Worm (Caenorhabditis elegans): Measurements from ENCODE around the gene inx-1.

The inx-1 gene

DNA sequence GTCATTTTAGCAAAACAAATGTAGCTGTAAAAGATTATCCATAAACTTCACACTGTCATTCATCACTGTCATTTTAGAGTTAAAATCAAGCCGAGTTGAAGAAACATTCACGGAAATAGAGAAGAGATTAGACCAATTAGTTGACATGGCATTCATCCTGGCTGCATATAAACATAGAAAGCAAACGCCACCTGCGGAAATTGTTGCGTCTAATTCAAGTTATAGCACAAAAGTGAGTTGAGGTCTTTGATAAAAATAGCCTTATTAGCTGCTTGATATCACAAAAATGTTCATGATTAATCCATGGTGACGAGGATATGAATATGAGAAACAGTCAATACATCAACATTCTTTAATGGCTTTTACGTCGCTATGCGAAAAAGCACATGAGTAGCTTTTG, 12.4 kb upstream of the inx-1 start:
- no peak for TF ChIP-seq elt-1 (tag; optimal IDR thresholded peaks at IDR 0.05)
- no peak for TF ChIP-seq Y55F3AM.14 (GFP tag; optimal IDR thresholded peaks at IDR 0.05)
- no peak for TF ChIP-seq ceh-82 (tag; optimal IDR thresholded peaks at IDR 0.05)
- TF ChIP-seq crh-2 (tag; optimal IDR thresholded peaks at IDR 0.05): no peak
- TF ChIP-seq C34F6.9 (tag; optimal IDR thresholded peaks at IDR 0.05): no peak
- TF ChIP-seq ztf-11 (tag; optimal IDR thresholded peaks at IDR 0.05): no peak
- no peak for TF ChIP-seq blmp-1 (tag; optimal IDR thresholded peaks at IDR 0.05; ENCODE audit: insufficient read depth)
- no peak for TF ChIP-seq peb-1 (tag; optimal IDR thresholded peaks at IDR 0.05)
- TF ChIP-seq nhr-25 (tag; optimal IDR thresholded peaks at IDR 0.05): no peak

DNA sequence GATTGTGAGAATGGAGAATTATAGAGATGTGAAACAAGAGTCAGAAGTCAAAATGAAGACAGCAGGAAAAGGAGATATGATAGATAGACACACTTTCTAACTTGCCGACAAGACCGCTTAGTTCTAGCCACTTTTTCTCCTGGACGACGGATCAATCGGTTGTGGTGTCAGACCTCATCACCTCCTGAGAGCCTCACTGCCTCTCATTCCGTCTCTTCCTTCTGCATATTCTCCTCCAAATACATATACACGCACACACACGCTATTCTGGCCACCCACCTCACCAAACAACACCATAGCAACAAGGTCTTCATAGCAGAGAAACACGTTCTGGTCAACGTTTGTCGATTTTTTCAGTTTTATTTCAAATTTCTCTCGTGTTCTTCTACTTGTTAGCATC, 10.9 kb upstream of the inx-1 start, which contains the start of gene F01E11.3:
Gene F01E11.3, plus strand, starts transcription at position 301 of the 400 bp plus-strand sequence.
- TF ChIP-seq sma-3 (GFP tag; optimal IDR thresholded peaks at IDR 0.05) (no peak), R02D3.7 (tag; optimal IDR thresholded peaks at IDR 0.05) (no peak), gmeb-1 (tag; optimal IDR thresholded peaks at IDR 0.05) (no peak)

DNA sequence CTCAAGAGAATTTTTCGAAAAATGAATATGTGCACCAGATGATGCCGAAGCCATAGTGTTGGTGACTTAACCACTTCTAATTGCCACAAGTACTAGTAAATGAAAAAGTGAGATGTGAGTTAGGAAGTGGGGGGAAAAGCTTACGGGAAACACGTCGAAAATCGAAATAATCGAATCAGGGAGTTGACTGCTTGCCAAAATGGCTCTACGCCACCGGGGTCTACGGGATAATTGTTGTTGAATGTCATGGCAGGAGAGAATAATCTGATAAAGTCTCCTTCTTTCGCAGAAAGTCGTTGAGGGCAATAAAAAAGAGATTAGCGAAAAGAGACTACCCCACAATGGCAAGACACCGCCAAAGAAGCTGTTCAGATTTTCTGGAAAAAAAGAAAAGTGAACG, 7.6 kb upstream of the inx-1 start:
- TF ChIP-seq snpc-4 (tag; optimal IDR thresholded peaks at IDR 0.05) (no peak), nhr-21 (tag; optimal IDR thresholded peaks at IDR 0.05) (no peak), nhr-6 (tag; optimal IDR thresholded peaks at IDR 0.05) (no peak), elt-3 (tag; optimal IDR thresholded peaks at IDR 0.05) (no peak), ZK546.5 (tag; optimal IDR thresholded peaks at IDR 0.05) (no peak), nhr-129 (tag; optimal IDR thresholded peaks at IDR 0.05) (no peak), skn-1 (tag; optimal IDR thresholded peaks at IDR 0.05) (no peak), nhr-25 (tag; optimal IDR thresholded peaks at IDR 0.05) (no peak), nhr-10 (tag; optimal IDR thresholded peaks at IDR 0.05) (no peak), ztf-11 (tag; optimal IDR thresholded peaks at IDR 0.05) (no peak), lin-11 (tag; optimal IDR thresholded peaks at IDR 0.05) (no peak), fos-1 (tag; optimal IDR thresholded peaks at IDR 0.05) (no peak), egl-27 (tag; optimal IDR thresholded peaks at IDR 0.05) (no peak), unc-39 (tag; optimal IDR thresholded peaks at IDR 0.05) (no peak)

DNA sequence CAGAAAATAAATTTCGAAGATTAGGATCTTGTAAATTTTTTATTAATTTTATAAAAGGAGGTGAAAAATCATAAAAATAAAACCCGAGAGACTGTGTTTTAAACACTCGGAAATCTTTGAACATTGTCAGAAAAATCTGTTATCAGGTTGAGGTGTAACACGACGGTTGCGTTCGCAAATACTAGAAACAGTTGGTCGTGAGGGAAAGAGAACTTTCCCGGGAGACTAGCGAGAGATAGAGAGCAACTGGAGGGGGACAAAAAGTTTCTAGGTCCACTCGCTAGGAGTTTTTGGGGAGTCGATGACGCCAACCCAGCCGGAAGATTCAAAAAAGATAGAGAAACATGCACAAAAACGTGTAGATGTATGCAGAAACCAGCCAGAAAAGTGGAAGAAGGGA, 6.1 kb upstream of the inx-1 start:
- no peak for TF ChIP-seq unc-55 (GFP tag; optimal IDR thresholded peaks at IDR 0.05)
- no peak for TF ChIP-seq sma-3 (GFP tag; optimal IDR thresholded peaks at IDR 0.05)
- TF ChIP-seq lsy-2 (tag; optimal IDR thresholded peaks at IDR 0.05): peak in 1 of 2 experiments; percentile 2
- no peak for TF ChIP-seq ztf-1 (GFP tag; conservative IDR thresholded peaks at IDR 0.05)
- TF ChIP-seq C34F6.9 (tag; optimal IDR thresholded peaks at IDR 0.05): peak; percentile 13
- no peak for TF ChIP-seq nhr-77 (tag; optimal IDR thresholded peaks at IDR 0.05)

DNA sequence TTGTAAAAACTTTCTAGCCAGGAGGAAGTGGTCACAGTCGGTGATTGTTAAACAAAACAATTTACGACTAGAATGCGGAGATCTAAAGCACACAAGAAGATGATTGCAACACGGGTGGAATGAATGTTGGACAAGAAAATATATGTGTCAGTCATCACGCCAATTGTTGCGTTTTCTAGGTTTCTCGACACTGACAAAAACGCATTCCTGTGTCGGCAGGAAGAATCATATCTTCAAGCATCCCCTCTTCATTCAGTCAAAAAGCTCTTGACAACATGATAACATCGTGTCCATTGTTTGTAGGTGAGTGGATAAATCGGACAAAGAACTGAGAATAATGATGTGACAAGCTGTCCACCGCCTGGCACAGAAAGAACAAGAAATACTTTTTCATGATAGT, 3.3 kb upstream of the inx-1 start:
- TF ChIP-seq F13H6.1 (tag; optimal IDR thresholded peaks at IDR 0.05): peak; percentile 10
- TF ChIP-seq snpc-4 (tag; optimal IDR thresholded peaks at IDR 0.05): no peak
- no peak for TF ChIP-seq sem-4 (tag; optimal IDR thresholded peaks at IDR 0.05)
- no peak for TF ChIP-seq crh-2 (tag; optimal IDR thresholded peaks at IDR 0.05)
- peak; percentile 41 for TF ChIP-seq nhr-129 (tag; optimal IDR thresholded peaks at IDR 0.05)
- no peak for TF ChIP-seq zag-1 (tag; optimal IDR thresholded peaks at IDR 0.05)
- no peak for TF ChIP-seq ztf-4 (tag; optimal IDR thresholded peaks at IDR 0.05)
- no peak for TF ChIP-seq nhr-237 (tag; optimal IDR thresholded peaks at IDR 0.05)

DNA sequence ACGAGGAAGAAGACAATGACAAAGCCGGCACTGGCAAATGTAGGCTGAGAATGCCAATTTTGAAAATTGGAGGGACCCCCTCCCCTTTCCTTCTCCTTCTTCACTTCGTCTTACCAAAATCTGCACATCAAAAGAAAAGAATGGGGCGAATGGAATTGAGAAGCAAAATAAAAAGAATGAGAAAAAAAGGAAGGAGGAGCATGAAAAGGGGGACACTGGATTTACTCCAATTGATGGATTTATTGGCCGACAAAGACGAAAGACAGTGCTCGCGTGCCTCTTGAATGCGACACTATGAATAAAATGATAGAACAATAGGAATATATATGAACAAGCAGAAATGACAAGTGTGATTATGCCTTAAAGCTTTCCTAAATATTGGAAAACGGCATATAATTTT, 2.7 kb upstream of the inx-1 start:
- no peak for TF ChIP-seq nhr-25 (tag; optimal IDR thresholded peaks at IDR 0.05)
- no peak for TF ChIP-seq ztf-4 (tag; optimal IDR thresholded peaks at IDR 0.05)
- no peak for TF ChIP-seq peb-1 (tag; optimal IDR thresholded peaks at IDR 0.05)
- no peak for TF ChIP-seq C34F6.9 (tag; optimal IDR thresholded peaks at IDR 0.05)
- TF ChIP-seq sem-4 (tag; optimal IDR thresholded peaks at IDR 0.05): no peak
- TF ChIP-seq nhr-10 (tag; optimal IDR thresholded peaks at IDR 0.05): no peak
- no peak for TF ChIP-seq ztf-1 (GFP tag; conservative IDR thresholded peaks at IDR 0.05)
- TF ChIP-seq nhr-11 (tag; optimal IDR thresholded peaks at IDR 0.05): no peak
- TF ChIP-seq unc-39 (tag; optimal IDR thresholded peaks at IDR 0.05): no peak
